Fruit fly (Drosophila melanogaster) whole organism, embryonic: ENCODE measurements around the gene CG7173.
A peak's percentile ranks its signal among the peaks of the same experiment; 100 is the strongest.

Source experiments
- Atf-2 ChIP-seq: fragments of 200-800 bp; sonication (Bioruptor generic); optimal IDR thresholded peaks from 2 replicates; lab custom pipeline; 2016; ENCODE audit warnings: missing biosample characterization, missing genetic modification characterization
- Atf3 ChIP-seq: fragments of 200-800 bp; sonication (Bioruptor generic); optimal IDR thresholded peaks from 3 replicates; lab custom pipeline; 2016; ENCODE audit warnings: missing biosample characterization, missing genetic modification characterization
- Atf6 ChIP-seq: fragments of 200-800 bp; sonication (Bioruptor generic); IDR thresholded peaks from 2 replicates; pipeline ENCODE4 v1.3.6; 2022; ENCODE audit warnings: missing biosample characterization, missing genetic modification characterization
- CG10147 ChIP-seq: fragments of 200-800 bp; sonication (Bioruptor generic); optimal IDR thresholded peaks from 2 replicates; lab custom pipeline; 2019; ENCODE audit warnings: missing biosample characterization, mild to moderate bottlenecking, missing genetic modification characterization, moderate library complexity
- CG10267 ChIP-seq: fragments of 200-800 bp; sonication (Bioruptor generic); optimal IDR thresholded peaks from 2 replicates; lab custom pipeline; 2018; ENCODE audit warnings: missing biosample characterization, mild to moderate bottlenecking, missing genetic modification characterization, moderate library complexity
- CG13123 ChIP-seq: fragments of 200-800 bp; sonication (Bioruptor generic); optimal IDR thresholded peaks from 2 replicates; lab custom pipeline; 2016; ENCODE audit warnings: missing biosample characterization, missing genetic modification characterization
- CG15479 ChIP-seq: fragments of 200-800 bp; sonication (Bioruptor generic); optimal IDR thresholded peaks from 3 replicates; lab custom pipeline; 2019; ENCODE audit warnings: missing biosample characterization, mild to moderate bottlenecking, missing genetic modification characterization, moderate library complexity
- CG1602 ChIP-seq: fragments of 200-800 bp; sonication (Bioruptor generic); optimal IDR thresholded peaks from 3 replicates; lab custom pipeline; 2016; ENCODE audit warnings: missing biosample characterization, missing genetic modification characterization
- CG16813 ChIP-seq: fragments of 200-800 bp; sonication (Bioruptor generic); IDR thresholded peaks from 3 replicates; pipeline ENCODE4 v1.3.6; 2022; ENCODE audit warnings: missing biosample characterization, missing genetic modification characterization; ENCODE audit not compliant: partially characterized antibody
- CG17802 ChIP-seq: fragments of 200-800 bp; sonication (Bioruptor generic); optimal IDR thresholded peaks from 2 replicates; lab custom pipeline; 2018; ENCODE audit warnings: missing biosample characterization, mild to moderate bottlenecking, missing genetic modification characterization, moderate library complexity
- CG30431 ChIP-seq: fragments of 200-800 bp; sonication (Bioruptor generic); optimal IDR thresholded peaks from 2 replicates; lab custom pipeline; 2017; ENCODE audit warnings: missing biosample characterization, missing genetic modification characterization
- CG3163 ChIP-seq: fragments of 200-800 bp; sonication (Bioruptor generic); optimal IDR thresholded peaks from 3 replicates; lab custom pipeline; 2016; ENCODE audit warnings: missing biosample characterization, missing genetic modification characterization
- CG33213 ChIP-seq: fragments of 200-800 bp; sonication (Bioruptor generic); optimal IDR thresholded peaks from 3 replicates; lab custom pipeline; 2016; ENCODE audit warnings: missing biosample characterization, missing genetic modification characterization
- CG4328 ChIP-seq: fragments of 200-800 bp; sonication (Bioruptor generic); optimal IDR thresholded peaks from 3 replicates; lab custom pipeline; 2017; ENCODE audit warnings: missing biosample characterization, missing genetic modification reagents, missing genetic modification characterization
- CG4404 ChIP-seq: fragments of 200-800 bp; sonication (Bioruptor generic); IDR thresholded peaks from 2 replicates; pipeline ENCODE4 v1.3.6; 2022; ENCODE audit warnings: missing biosample characterization, missing genetic modification characterization
- CG4730 ChIP-seq: fragments of 200-800 bp; sonication (Bioruptor generic); IDR thresholded peaks from 2 replicates; pipeline ENCODE4 v1.3.6; 2022; ENCODE audit warnings: missing biosample characterization, missing genetic modification characterization
- CG6765 ChIP-seq: fragments of 200-800 bp; sonication (Bioruptor generic); optimal IDR thresholded peaks from 3 replicates; lab custom pipeline; 2017; ENCODE audit warnings: missing biosample characterization, mild to moderate bottlenecking, missing genetic modification characterization
- CG6791 ChIP-seq: fragments of 200-800 bp; sonication (Bioruptor generic); IDR thresholded peaks from 3 replicates; pipeline ENCODE4 v1.3.6; 2022; ENCODE audit warnings: missing biosample characterization, missing genetic modification characterization; ENCODE audit not compliant: partially characterized antibody
- CG8944 ChIP-seq: fragments of 200-800 bp; sonication (Bioruptor generic); optimal IDR thresholded peaks from 3 replicates; lab custom pipeline; 2016; ENCODE audit warnings: missing biosample characterization, missing genetic modification characterization
- CG9797 ChIP-seq: fragments of 200-800 bp; sonication (Bioruptor generic); optimal IDR thresholded peaks from 3 replicates; lab custom pipeline; 2018; ENCODE audit warnings: missing biosample characterization, mild to moderate bottlenecking, missing genetic modification characterization
- CkIIα-i1 ChIP-seq: fragments of 200-800 bp; sonication (Bioruptor generic); IDR thresholded peaks from 2 replicates; pipeline ENCODE4 v1.3.6; 2022; ENCODE audit warnings: missing biosample characterization, missing genetic modification characterization
- CrebB ChIP-seq: fragments of 200-800 bp; sonication (Bioruptor generic); optimal IDR thresholded peaks from 3 replicates; lab custom pipeline; 2018; ENCODE audit warnings: missing biosample characterization, mild to moderate bottlenecking, missing genetic modification characterization
- Dip3 ChIP-seq: fragments of 200-800 bp; sonication (Bioruptor generic); optimal IDR thresholded peaks from 3 replicates; lab custom pipeline; 2016; ENCODE audit warnings: missing biosample characterization, missing genetic modification characterization
- Ets97D ChIP-seq: fragments of 200-800 bp; sonication (Bioruptor generic); optimal IDR thresholded peaks from 3 replicates; lab custom pipeline; 2016; ENCODE audit warnings: missing biosample characterization, missing genetic modification characterization
- HLH4C ChIP-seq: fragments of 200-800 bp; sonication (Bioruptor generic); IDR thresholded peaks from 3 replicates; pipeline ENCODE4 v1.3.6; 2022; ENCODE audit warnings: missing biosample characterization, missing genetic modification characterization; ENCODE audit not compliant: partially characterized antibody
- Meics ChIP-seq: fragments of 200-800 bp; sonication (Bioruptor generic); optimal IDR thresholded peaks from 2 replicates; lab custom pipeline; 2017; ENCODE audit warnings: missing biosample characterization, mild to moderate bottlenecking, missing genetic modification characterization
- Mes4 ChIP-seq: fragments of 200-800 bp; sonication (Bioruptor generic); optimal IDR thresholded peaks from 2 replicates; lab custom pipeline; 2016; ENCODE audit warnings: missing biosample characterization, missing genetic modification characterization
- NFAT ChIP-seq: fragments of 200-800 bp; sonication (Bioruptor generic); IDR thresholded peaks from 2 replicates; pipeline ENCODE4 v1.3.6; 2022; ENCODE audit warnings: missing biosample characterization, missing genetic modification characterization
- Ravus ChIP-seq: fragments of 200-800 bp; sonication (Bioruptor generic); IDR thresholded peaks from 2 replicates; pipeline ENCODE4 v1.3.6; 2022; ENCODE audit warnings: missing biosample characterization, missing genetic modification characterization
- Scr ChIP-seq: fragments of 200-800 bp; sonication (Bioruptor generic); IDR thresholded peaks from 2 replicates; pipeline ENCODE4 v1.3.6; 2022; ENCODE audit warnings: missing biosample characterization, missing genetic modification characterization; ENCODE audit not compliant: partially characterized antibody
- Taf1 ChIP-seq: fragments of 200-800 bp; sonication (Bioruptor generic); IDR thresholded peaks from 2 replicates; pipeline ENCODE4 v1.3.6; 2022; ENCODE audit warnings: missing biosample characterization, missing genetic modification characterization
- Xrp1 ChIP-seq: fragments of 200-800 bp; sonication (Bioruptor generic); IDR thresholded peaks from 2 replicates; pipeline ENCODE4 v1.3.6; 2022; ENCODE audit warnings: missing biosample characterization, missing genetic modification characterization
- ap ChIP-seq: fragments of 200-800 bp; sonication (Bioruptor generic); IDR thresholded peaks from 2 replicates; pipeline ENCODE4 v1.3.6; 2022; ENCODE audit warnings: missing biosample characterization, missing genetic modification characterization
- chn ChIP-seq: fragments of 200-800 bp; sonication (Bioruptor generic); optimal IDR thresholded peaks from 2 replicates; lab custom pipeline; 2016; ENCODE audit warnings: missing biosample characterization, missing genetic modification characterization
- gcm ChIP-seq: fragments of 200-800 bp; sonication (Bioruptor generic); optimal IDR thresholded peaks from 2 replicates; lab custom pipeline; 2019; ENCODE audit warnings: missing biosample characterization, mild to moderate bottlenecking, missing genetic modification characterization, moderate library complexity
- gem ChIP-seq: fragments of 200-800 bp; sonication (Bioruptor generic); optimal IDR thresholded peaks from 2 replicates; lab custom pipeline; 2019; ENCODE audit warnings: missing biosample characterization, mild to moderate bottlenecking, missing genetic modification characterization, moderate library complexity
- hbn ChIP-seq: fragments of 200-800 bp; sonication (Bioruptor generic); IDR thresholded peaks from 2 replicates; pipeline ENCODE4 v1.3.6; 2022; ENCODE audit warnings: missing biosample characterization, missing genetic modification characterization; ENCODE audit not compliant: partially characterized antibody
- inv ChIP-seq: fragments of 200-800 bp; sonication (Bioruptor generic); IDR thresholded peaks from 2 replicates; pipeline ENCODE4 v1.3.6; 2022; ENCODE audit warnings: missing biosample characterization, missing genetic modification characterization; ENCODE audit not compliant: partially characterized antibody
- ken ChIP-seq: fragments of 200-800 bp; sonication (Bioruptor generic); IDR thresholded peaks from 3 replicates; pipeline ENCODE4 v1.3.6; 2022; ENCODE audit warnings: missing biosample characterization, missing genetic modification characterization
- klu ChIP-seq: fragments of 200-800 bp; sonication (Bioruptor generic); IDR thresholded peaks from 2 replicates; pipeline ENCODE4 v1.3.6; 2022; ENCODE audit warnings: missing biosample characterization, missing genetic modification characterization
- lab ChIP-seq: fragments of 200-800 bp; sonication (Bioruptor generic); optimal IDR thresholded peaks from 3 replicates; lab custom pipeline; 2017; ENCODE audit warnings: missing biosample characterization, missing genetic modification characterization, mild to moderate bottlenecking, moderate library complexity, missing genetic modification reagents
- psq ChIP-seq: fragments of 200-800 bp; sonication (Bioruptor generic); optimal IDR thresholded peaks from 2 replicates; lab custom pipeline; 2017; ENCODE audit warnings: missing biosample characterization, missing genetic modification characterization
- row ChIP-seq: fragments of 200-800 bp; sonication (Bioruptor generic); IDR thresholded peaks from 3 replicates; pipeline ENCODE4 v1.3.6; 2022; ENCODE audit warnings: missing biosample characterization, missing genetic modification characterization
- sima ChIP-seq: fragments of 200-800 bp; sonication (Bioruptor generic); optimal IDR thresholded peaks from 2 replicates; lab custom pipeline; 2016; ENCODE audit warnings: missing biosample characterization, missing genetic modification characterization
- sisA ChIP-seq: fragments of 200-800 bp; sonication (Bioruptor generic); IDR thresholded peaks from 2 replicates; pipeline ENCODE4 v1.3.6; 2022; ENCODE audit warnings: missing biosample characterization, missing genetic modification characterization
- sna ChIP-seq: fragments of 200-800 bp; sonication (Bioruptor generic); IDR thresholded peaks from 2 replicates; pipeline ENCODE4 v1.3.6; 2022; ENCODE audit warnings: missing biosample characterization, missing genetic modification characterization; ENCODE audit not compliant: partially characterized antibody
- ssp ChIP-seq: fragments of 200-800 bp; sonication (Bioruptor generic); IDR thresholded peaks from 2 replicates; pipeline ENCODE4 v1.3.6; 2022; ENCODE audit warnings: missing biosample characterization, missing genetic modification characterization
- twi ChIP-seq: fragments of 200-800 bp; optimal IDR thresholded peaks from 2 replicates; lab custom pipeline; 2019; ENCODE audit warnings: missing biosample characterization, mild to moderate bottlenecking, missing genetic modification characterization, moderate library complexity
- yki ChIP-seq: fragments of >200 bp; optimal IDR thresholded peaks from 3 replicates; lab custom pipeline; 2018
- zf30C ChIP-seq: fragments of 200-800 bp; sonication (Bioruptor generic); optimal IDR thresholded peaks from 3 replicates; lab custom pipeline; 2018; ENCODE audit warnings: missing biosample characterization, mild to moderate bottlenecking, missing genetic modification characterization

The CG7173 gene

dm6 chr3L:21568848-21569372, 10.9 kb upstream of the CG7173 start, which contains the start of the genes CRIF and SMC5 (continued):
- no peak for TF ChIP-seq inv (GFP tag; lab: Robert Waterston, UW)
- peak; percentile 94 for TF ChIP-seq row (GFP tag; lab: Robert Waterston, UW)
- TF ChIP-seq Atf-2 (GFP tag; lab: Kevin White, UChicago) = peak; percentile 65
- no peak for TF ChIP-seq CrebB (tag; lab: Kevin White, UChicago)
- peak; percentile 7 for TF ChIP-seq CG9797 (GFP tag; lab: Kevin White, UChicago)
- TF ChIP-seq Mes4 (GFP tag; lab: Kevin White, UChicago) = no peak
- TF ChIP-seq Ets97D (GFP tag; lab: Kevin White, UChicago) = peak; percentile 52
- TF ChIP-seq CG3163 = peak; percentile 34
- no peak for TF ChIP-seq psq (GFP tag; lab: Kevin White, UChicago)
- peak; percentile 40; the same call in 1 of the 3 replicates for TF ChIP-seq ken (GFP tag; lab: Robert Waterston, UW)
- TF ChIP-seq HLH4C (GFP tag; lab: Robert Waterston, UW) = no peak
- TF ChIP-seq Ravus (GFP tag; lab: Robert Waterston, UW) = no peak; the same call in 1 of the 2 replicates
- TF ChIP-seq zf30C (GFP tag; lab: Kevin White, UChicago) = no peak
- TF ChIP-seq Dip3 (GFP tag; lab: Kevin White, UChicago) = peak; percentile 69
- peak; percentile 89 for TF ChIP-seq ssp (GFP tag; lab: Robert Waterston, UW)
- peak; percentile 46 for TF ChIP-seq Scr (GFP tag; lab: Robert Waterston, UW)
- TF ChIP-seq sima (GFP tag; lab: Kevin White, UChicago) = peak; percentile 26
- TF ChIP-seq Xrp1 (GFP tag; lab: Robert Waterston, UW) = peak; percentile 48; the same call in 1 of the 2 replicates
- TF ChIP-seq CG15479 = no peak
- TF ChIP-seq CG17802 = peak; percentile 94
- TF ChIP-seq CG8944 (GFP tag; lab: Kevin White, UChicago) = peak; percentile 60
- peak; percentile 12 for TF ChIP-seq CG30431 (GFP tag; lab: Kevin White, UChicago)
- peak; percentile 82 for TF ChIP-seq gem (tag; lab: Kevin White, UChicago)
- TF ChIP-seq sna (GFP tag; lab: Robert Waterston, UW) = no peak
- no peak for TF ChIP-seq CG6791 (GFP tag; lab: Robert Waterston, UW)
- no peak for TF ChIP-seq Meics (GFP tag; lab: Kevin White, UChicago)
- TF ChIP-seq yki (lab: Kevin White, UChicago) = no peak
- no peak; the same call in none of the 2 replicates for TF ChIP-seq sisA (GFP tag; lab: Robert Waterston, UW)
- TF ChIP-seq gcm (GFP tag; lab: Kevin White, UChicago) = peak; percentile 84
- no peak for TF ChIP-seq lab
- peak; percentile 67 for TF ChIP-seq CG10147
- peak; percentile 56 for TF ChIP-seq CG4328
- TF ChIP-seq hbn = no peak
- no peak; the same call in 1 of the 2 replicates for TF ChIP-seq ap
- TF ChIP-seq CG6765 (GFP tag; lab: Kevin White, UChicago) = no peak
- peak; percentile 61 for TF ChIP-seq chn
- TF ChIP-seq Atf3 (GFP tag; lab: Kevin White, UChicago) = peak; percentile 40
- TF ChIP-seq CG1602 = peak; percentile 61
- TF ChIP-seq CG4730 = no peak
- peak; percentile 64 for TF ChIP-seq twi
- no peak for TF ChIP-seq CG13123 (GFP tag; lab: Kevin White, UChicago)
- peak; percentile 60 for TF ChIP-seq CG4404 (GFP tag; lab: Robert Waterston, UW)
- TF ChIP-seq CG16813 (GFP tag; lab: Robert Waterston, UW) = 0 out of 3 replicates have a peak, but pooled peaks have one; percentile 30
- TF ChIP-seq CG10267 (tag; lab: Kevin White, UChicago) = peak; percentile 64
- no peak; the same call in 1 of the 2 replicates for TF ChIP-seq klu (GFP tag; lab: Robert Waterston, UW)
- no peak for TF ChIP-seq Taf1 (GFP tag; lab: Robert Waterston, UW)
- no peak for TF ChIP-seq CkIIα-i1 (GFP tag; lab: Robert Waterston, UW)
- TF ChIP-seq Atf6 (GFP tag; lab: Robert Waterston, UW) = peak; percentile 20; the same call in 1 of the 2 replicates
- TF ChIP-seq NFAT (GFP tag; lab: Robert Waterston, UW) = 0 out of 2 replicates have a peak, but pooled peaks have one; percentile 23
- peak; percentile 63 for TF ChIP-seq CG33213 (GFP tag; lab: Kevin White, UChicago)
